Fruit fly (Drosophila melanogaster): Measurements from ENCODE around the gene CG14669.
A peak's percentile ranks its signal among the peaks of the same experiment; 100 is the strongest.

dm6 chr3R:5483488-5484109 is 69.3 kb downstream of the CG14669 start, which contains the start of gene ksr:
- TF ChIP-seq CG7101 (tag; optimal IDR thresholded peaks at IDR 0.05) = peak; percentile 70
- TF ChIP-seq ovo (GFP tag; optimal IDR thresholded peaks at IDR 0.05) = no peak
- TF ChIP-seq CG1620 (GFP tag; optimal IDR thresholded peaks at IDR 0.05) = no peak
- TF ChIP-seq CG12768 (GFP tag; optimal IDR thresholded peaks at IDR 0.05) = no peak
- no peak for TF ChIP-seq Crg-1 (GFP tag; optimal IDR thresholded peaks at IDR 0.05)
- TF ChIP-seq pad (GFP tag; optimal IDR thresholded peaks at IDR 0.05) = no peak
- TF ChIP-seq bab1 (GFP tag; optimal IDR thresholded peaks at IDR 0.05) = peak; percentile 31
- no peak for TF ChIP-seq Clk (GFP tag; optimal IDR thresholded peaks at IDR 0.05)
- no peak for TF ChIP-seq kay (GFP tag; ENCODE audit: borderline replicate concordance)
- no peak for TF ChIP-seq cnc (optimal IDR thresholded peaks at IDR 0.05)
- no peak for TF ChIP-seq Mnt (GFP tag; optimal IDR thresholded peaks at IDR 0.05)
- no peak for TF ChIP-seq cic (GFP tag; optimal IDR thresholded peaks at IDR 0.05)
- no peak for TF ChIP-seq Hr96 (GFP tag; optimal IDR thresholded peaks at IDR 0.05)
